Fruit fly (Drosophila melanogaster): Measurements from ENCODE around the gene CG6414.
A peak's percentile ranks its signal among the peaks of the same experiment; 100 is the strongest.

dm6 chrX:3964965-3965420 lies 6.2 kb downstream of the CG6414 start, which contains the start of gene lva:
- TF ChIP-seq Myc (optimal IDR thresholded peaks at IDR 0.05), result no peak
- no peak for TF ChIP-seq fru (GFP tag; optimal IDR thresholded peaks at IDR 0.05)
- TF ChIP-seq Vsx2 (GFP tag; optimal IDR thresholded peaks at IDR 0.05; ENCODE audit: partially characterized antibody), result no peak
- TF ChIP-seq rgr (GFP tag; optimal IDR thresholded peaks at IDR 0.05), result no peak
- TF ChIP-seq Rel (GFP tag; optimal IDR thresholded peaks at IDR 0.05), result no peak
- TF ChIP-seq Rel (tag; optimal IDR thresholded peaks at IDR 0.05), result peak; percentile 37
- TF ChIP-seq Dfd (GFP tag; optimal IDR thresholded peaks at IDR 0.05), result no peak
- no peak for TF ChIP-seq Jra (GFP tag; optimal IDR thresholded peaks at IDR 0.05)
- TF ChIP-seq psq (GFP tag; optimal IDR thresholded peaks at IDR 0.05), result no peak
